Worm (Caenorhabditis elegans) whole organism, L1 larva: ENCODE results near the gene F14H3.12.

Experiments
- C04F5.9 ChIP-seq: sonication (generic microtip); optimal IDR thresholded peaks from 2 replicates; lab custom pipeline; 2016; ENCODE audit warnings: missing genetic modification characterization, missing compliant biosample characterization
- C16A3.4 ChIP-seq: fragments of 150-350 bp; optimal IDR thresholded peaks from 2 replicates; lab custom pipeline; 2014; ENCODE audit warnings: missing biosample characterization, missing genetic modification characterization
- C34B4.2 ChIP-seq: sonication (generic microtip); optimal IDR thresholded peaks from 2 replicates; lab custom pipeline; 2017; ENCODE audit warnings: mild to moderate bottlenecking, missing genetic modification characterization, missing compliant biosample characterization
- aha-1 ChIP-seq: fragments of 150-350 bp; optimal IDR thresholded peaks from 2 replicates; lab custom pipeline; 2014; ENCODE audit warnings: missing biosample characterization, missing genetic modification characterization
- ama-1 ChIP-seq: fragments of 150-350 bp; optimal IDR thresholded peaks from 2 replicates; lab custom pipeline; 2014
- blmp-1 ChIP-seq: fragments of 150-350 bp; optimal IDR thresholded peaks from 2 replicates; lab custom pipeline; 2014; ENCODE audit warnings: missing biosample characterization, missing genetic modification characterization
- ceh-8 ChIP-seq: fragments of 200-800 bp; sonication (Bioruptor generic); optimal IDR thresholded peaks from 2 replicates; lab custom pipeline; 2018; ENCODE audit warnings: mild to moderate bottlenecking, missing genetic modification characterization, moderate library complexity, missing compliant biosample characterization
- ceh-82 ChIP-seq, 3 experiments: fragments of 150-350 bp in 1 of 3; sonication (generic microtip) in 2 of 3; optimal IDR thresholded peaks; 2 replicates each; lab custom pipeline; 2014 to 2017; ENCODE audit warnings: missing biosample characterization in 3 of 3, missing genetic modification characterization in 3 of 3
- dpl-1 ChIP-seq, 3 experiments: fragments of 150-350 bp in 2 of 3; sonication (generic microtip) in 1 of 3; optimal IDR thresholded peaks; 2 replicates each; lab custom pipeline; 2014 to 2017; ENCODE audit warnings: missing biosample characterization in 3 of 3, missing genetic modification characterization in 3 of 3, missing genetic modification reagents in 3 of 3
- efl-1 ChIP-seq, 4 experiments: fragments of 150-350 bp; optimal IDR thresholded peaks in 3 of 4; peaks in 1 of 4; 1 replicate in 1 of 4; 2 replicates in 3 of 4; lab custom pipeline; 2014; ENCODE audit warnings: missing biosample characterization in 2 of 4, missing genetic modification characterization in 2 of 4, missing genetic modification reagents in 2 of 4
- egl-13 ChIP-seq: sonication (generic microtip); optimal IDR thresholded peaks from 2 replicates; lab custom pipeline; 2016; ENCODE audit warnings: missing genotype, missing genetic modification reagents, missing genetic modification characterization, missing compliant biosample characterization
- elt-2 ChIP-seq: sonication (generic microtip); optimal IDR thresholded peaks from 2 replicates; lab custom pipeline; 2016; ENCODE audit warnings: missing genetic modification characterization, mild to moderate bottlenecking, inconsistent platforms, missing compliant biosample characterization, missing genetic modification reagents
- ets-5 ChIP-seq: fragments of 200-800 bp; sonication (Bioruptor generic); IDR thresholded peaks from 2 replicates; pipeline ENCODE4 v1.3.6; 2022; ENCODE audit warnings: missing genetic modification characterization, missing compliant biosample characterization
- fos-1 ChIP-seq: fragments of 150-350 bp; optimal IDR thresholded peaks from 2 replicates; lab custom pipeline; 2014; ENCODE audit warnings: missing biosample characterization, missing genetic modification characterization
- irx-1 ChIP-seq: sonication (generic microtip); optimal IDR thresholded peaks from 2 replicates; lab custom pipeline; 2016; ENCODE audit warnings: missing genetic modification characterization, missing compliant biosample characterization
- jun-1 ChIP-seq: fragments of 150-350 bp; optimal IDR thresholded peaks from 2 replicates; lab custom pipeline; 2014; ENCODE audit warnings: missing biosample characterization, missing genetic modification reagents, missing genetic modification characterization
- lin-13 ChIP-seq: fragments of 150-350 bp; optimal IDR thresholded peaks from 2 replicates; lab custom pipeline; 2014; ENCODE audit warnings: missing biosample characterization, missing genetic modification reagents, missing genetic modification characterization
- lin-39 ChIP-seq: fragments of 150-350 bp; optimal IDR thresholded peaks from 2 replicates; lab custom pipeline; 2014; ENCODE audit warnings: missing biosample characterization, missing genetic modification reagents, missing genetic modification characterization
- lir-3 ChIP-seq: sonication (generic microtip); optimal IDR thresholded peaks from 2 replicates; lab custom pipeline; 2016; ENCODE audit warnings: mild to moderate bottlenecking, missing genetic modification characterization, moderate library complexity, missing compliant biosample characterization; ENCODE audit not compliant: poor library complexity
- lsy-2 ChIP-seq, 2 experiments: fragments of 150-350 bp; optimal IDR thresholded peaks; 2 replicates each; lab custom pipeline; 2014; ENCODE audit warnings: missing biosample characterization in 2 of 2, missing genetic modification characterization in 2 of 2
- nhr-11 ChIP-seq: fragments of 150-350 bp; optimal IDR thresholded peaks from 2 replicates; lab custom pipeline; 2014; ENCODE audit warnings: missing biosample characterization, missing genetic modification characterization
- nhr-237 ChIP-seq: fragments of 150-350 bp; optimal IDR thresholded peaks from 2 replicates; lab custom pipeline; 2014; ENCODE audit warnings: missing biosample characterization, missing genetic modification characterization
- nhr-28 ChIP-seq: fragments of 150-350 bp; optimal IDR thresholded peaks from 2 replicates; lab custom pipeline; 2014; ENCODE audit warnings: missing biosample characterization, missing genetic modification characterization
- nhr-71 ChIP-seq: sonication (generic microtip); optimal IDR thresholded peaks from 2 replicates; lab custom pipeline; 2016; ENCODE audit warnings: mild to moderate bottlenecking, missing genetic modification characterization, moderate library complexity, missing compliant biosample characterization
- nhr-77 ChIP-seq: fragments of 150-350 bp; optimal IDR thresholded peaks from 2 replicates; lab custom pipeline; 2014; ENCODE audit warnings: missing biosample characterization, missing genetic modification characterization
- nhr-85 ChIP-seq: sonication (generic microtip); peaks from one replicate; lab custom pipeline; 2016; ENCODE audit warnings: missing genetic modification characterization, inconsistent platforms, missing compliant biosample characterization
- nhr-90 ChIP-seq: sonication (generic microtip); optimal IDR thresholded peaks from 2 replicates; lab custom pipeline; 2016; ENCODE audit warnings: mild to moderate bottlenecking, missing genetic modification characterization, missing compliant biosample characterization; ENCODE audit not compliant: poor library complexity
- pag-3 ChIP-seq: sonication (generic microtip); optimal IDR thresholded peaks from 2 replicates; lab custom pipeline; 2017; ENCODE audit warnings: missing genetic modification characterization, mild to moderate bottlenecking, missing compliant biosample characterization, antibody characterized with exemption, borderline replicate concordance; ENCODE audit not compliant: insufficient read depth
- pax-3 ChIP-seq: fragments of 200-800 bp; sonication (Bioruptor generic); optimal IDR thresholded peaks from 2 replicates; lab custom pipeline; 2018; ENCODE audit warnings: mild to moderate bottlenecking, missing genetic modification characterization, moderate library complexity, missing compliant biosample characterization
- sptf-1 ChIP-seq: fragments of 150-350 bp; optimal IDR thresholded peaks from 2 replicates; lab custom pipeline; 2014; ENCODE audit warnings: missing biosample characterization, missing genetic modification characterization
- tlp-1 ChIP-seq: fragments of 150-350 bp; optimal IDR thresholded peaks from 2 replicates; lab custom pipeline; 2014; ENCODE audit warnings: missing biosample characterization, missing genetic modification characterization
- unc-130 ChIP-seq: fragments of 150-350 bp; optimal IDR thresholded peaks from 2 replicates; lab custom pipeline; 2017; ENCODE audit warnings: missing biosample characterization, missing genetic modification characterization, inconsistent platforms
- unc-62 ChIP-seq: fragments of 150-350 bp; optimal IDR thresholded peaks from 2 replicates; lab custom pipeline; 2014; ENCODE audit warnings: missing biosample characterization, missing genetic modification reagents, missing genetic modification characterization
- zag-1 ChIP-seq: fragments of 150-350 bp; optimal IDR thresholded peaks from 2 replicates; lab custom pipeline; 2014; ENCODE audit warnings: missing biosample characterization, missing genetic modification characterization
- zip-4 ChIP-seq: fragments of 200-800 bp; sonication (Bioruptor generic); optimal IDR thresholded peaks from 2 replicates; lab custom pipeline; 2018; ENCODE audit warnings: mild to moderate bottlenecking, missing genetic modification characterization, moderate library complexity, missing compliant biosample characterization

Gene F14H3.12

DNA sequence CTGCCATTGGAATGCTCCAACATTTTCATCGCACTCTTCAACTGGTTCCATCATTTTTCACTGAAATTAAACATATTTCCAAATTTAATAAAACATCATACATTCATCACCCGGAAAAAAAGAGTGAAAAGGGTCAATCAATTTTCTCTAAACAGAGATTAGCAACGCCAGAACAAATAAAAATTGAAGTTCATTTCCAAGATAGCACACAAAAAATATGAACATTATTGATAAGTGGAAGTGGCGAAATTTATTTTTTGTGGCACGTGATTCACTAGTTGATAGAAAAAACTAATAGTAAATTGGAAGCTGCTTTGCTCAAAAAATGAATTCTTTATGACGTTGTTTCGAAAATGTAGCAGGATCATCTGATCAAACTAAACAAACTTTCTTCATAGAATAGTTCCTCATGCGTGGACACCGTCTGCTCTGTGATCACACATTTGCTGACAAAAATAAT, at the start of gene F14H3.12, which contains the start of gene srj-29:
TSS of gene F14H3.12 (minus strand) at position 74 of the 460 bp plus-strand sequence.
TSS of gene srj-29 (plus strand) at position 410 of the 460 bp plus-strand sequence.
- TF ChIP-seq lin-39 (tag; lab: Kevin White, UChicago) (no peak), nhr-237 (no peak), fos-1 (tag; lab: Kevin White, UChicago) (no peak), elt-2 (peak; percentile 48), zip-4 (GFP tag; lab: Kevin White, UChicago) (no peak), sptf-1 (tag; lab: Kevin White, UChicago) (no peak)

DNA sequence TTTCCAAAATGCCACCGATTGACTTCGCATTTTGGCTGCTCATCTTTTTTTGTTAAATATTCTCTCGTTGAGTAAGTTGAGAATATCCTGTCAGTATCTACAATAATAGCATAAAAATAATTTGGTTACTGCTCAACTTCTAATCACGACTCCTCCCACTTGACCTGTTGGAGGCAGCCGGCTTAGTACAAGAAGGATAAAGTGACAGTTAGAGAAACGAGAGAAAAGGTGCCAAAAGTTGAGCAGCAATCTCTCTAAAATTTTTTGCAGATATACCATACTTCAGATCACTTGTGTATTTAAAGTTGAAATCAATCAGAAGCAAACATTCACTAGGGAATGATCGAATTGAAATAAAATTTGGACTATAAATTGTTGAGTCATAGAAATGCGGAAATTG, 49.6 kb upstream of the F14H3.12 start, which contains the start of gene nhr-111:
TSS of gene nhr-111 (minus strand) at position 101 of the 400 bp plus-strand sequence.
- TF ChIP-seq pax-3 (tag; lab: Kevin White, UChicago) (no peak), nhr-71 (tag; lab: Kevin White, UChicago) (no peak), nhr-77 (tag; lab: Kevin White, UChicago) (no peak), lir-3 (tag; lab: Kevin White, UChicago) (no peak), C04F5.9 (tag; lab: Kevin White, UChicago) (no peak), C16A3.4 (tag; lab: Kevin White, UChicago) (no peak), unc-130 (tag; lab: Kevin White, UChicago) (no peak)

DNA sequence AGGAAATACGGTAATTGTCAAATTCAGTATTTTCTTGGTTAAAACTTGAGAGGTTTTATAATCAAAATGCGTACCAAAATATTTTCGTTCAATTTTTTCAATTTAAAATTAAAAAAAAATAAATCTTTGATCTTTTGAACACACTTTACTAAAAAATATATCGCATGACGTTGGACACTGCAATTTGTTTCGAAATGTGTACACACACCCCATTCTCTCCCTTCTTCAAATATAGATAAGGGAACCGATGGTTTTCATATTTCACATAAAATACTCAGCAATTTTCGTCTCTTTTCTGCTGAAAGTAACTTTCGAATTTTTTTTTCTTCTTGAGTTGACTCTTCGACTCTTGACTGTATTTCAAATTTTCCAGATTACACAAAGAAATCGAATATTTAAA, 46.3 kb upstream of the F14H3.12 start:
- TF ChIP-seq aha-1 (tag; lab: Kevin White, UChicago), result no peak
- TF ChIP-seq blmp-1 (tag; lab: Kevin White, UChicago), result no peak
- no peak for TF ChIP-seq efl-1 (optimal IDR thresholded peaks at IDR 0.05; lab: Kevin White, UChicago)
- TF ChIP-seq efl-1 (GFP tag; optimal IDR thresholded peaks at IDR 0.05 in 1 of 2; lab: Kevin White, UChicago), result peak in 1 of 2 experiments; percentile 22
- TF ChIP-seq pag-3, result no peak

DNA sequence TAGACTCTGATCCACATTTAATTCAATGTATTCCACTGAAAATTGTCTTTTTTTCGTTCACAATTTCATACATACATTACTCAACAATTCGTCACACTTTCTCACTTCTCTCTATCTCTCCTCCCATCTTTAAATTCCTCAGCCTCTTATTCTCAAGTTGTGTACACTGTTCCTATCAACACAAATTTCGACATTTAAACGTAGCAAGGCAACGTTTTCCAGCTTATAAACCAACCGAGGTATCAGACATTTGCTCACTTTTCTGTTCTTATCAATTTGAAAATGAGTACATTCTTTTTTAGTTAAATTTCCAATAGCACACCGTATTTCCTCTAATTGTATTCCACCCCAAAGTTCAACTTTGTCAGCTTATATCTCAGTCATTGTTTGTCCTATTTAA, 45.8 kb upstream of the F14H3.12 start, which contains the start of gene skr-3:
TSS of gene skr-3 (plus strand) at position 163 of the 400 bp plus-strand sequence.
- no peak for TF ChIP-seq ets-5 (GFP tag; lab: Robert Waterston, UW)
- peak; percentile 50 for TF ChIP-seq elt-2
- no peak for TF ChIP-seq pax-3 (tag; lab: Kevin White, UChicago)
- TF ChIP-seq nhr-28, result no peak
- peak; percentile 60 for TF ChIP-seq nhr-85 (tag; lab: Kevin White, UChicago)

DNA sequence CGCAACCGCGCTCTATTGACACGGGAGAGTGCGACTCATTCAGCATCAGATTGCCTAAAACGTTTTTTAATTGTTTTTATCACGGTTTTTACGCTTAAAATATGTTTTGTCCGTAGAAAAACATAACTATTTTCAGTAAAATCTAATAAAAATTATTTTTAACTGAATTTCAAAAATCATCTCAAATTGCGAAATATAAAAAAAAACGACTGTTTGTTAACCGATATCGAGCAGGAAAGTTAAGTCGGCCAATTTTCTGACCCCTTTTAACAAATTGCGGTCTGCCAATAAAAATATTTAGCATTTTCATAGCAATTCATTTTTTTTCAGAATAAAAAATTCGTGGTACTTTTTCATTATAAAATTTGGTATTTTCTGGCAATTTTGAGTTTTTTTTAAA, 45.4 kb upstream of the F14H3.12 start:
- peak; percentile 82 for TF ChIP-seq zip-4 (GFP tag; lab: Kevin White, UChicago)
- TF ChIP-seq nhr-237, result no peak
- TF ChIP-seq nhr-90 (tag; lab: Kevin White, UChicago), result no peak

DNA sequence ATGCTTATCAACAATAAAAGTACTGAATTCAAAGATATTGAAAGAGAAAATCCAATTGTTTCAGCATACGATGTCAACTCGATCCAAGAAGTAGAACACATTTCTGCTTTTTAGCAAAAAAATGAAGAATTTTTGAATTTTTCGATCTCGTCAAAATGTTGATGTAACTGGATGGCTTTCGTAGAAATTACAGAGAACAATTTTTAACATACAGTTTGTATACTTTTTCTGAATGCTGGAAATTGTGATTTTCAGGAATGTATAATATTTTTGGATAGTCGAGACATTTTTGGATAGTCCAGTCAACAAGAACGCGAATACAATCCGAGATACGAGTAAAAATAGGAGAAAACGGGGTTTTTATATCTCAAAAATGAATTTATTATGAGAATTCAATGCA, 43.5 kb upstream of the F14H3.12 start, which contains the start of gene str-103:
TSS of gene str-103 (minus strand) at position 101 of the 400 bp plus-strand sequence.
- TF ChIP-seq ama-1 (lab: Kevin White, UChicago) (no peak), jun-1 (no peak), unc-62 (no peak), tlp-1 (tag; lab: Kevin White, UChicago) (no peak), irx-1 (no peak), nhr-77 (tag; lab: Kevin White, UChicago) (no peak), zag-1 (no peak), egl-13 (tag; lab: Kevin White, UChicago) (no peak), blmp-1 (tag; lab: Kevin White, UChicago) (no peak), ceh-8 (GFP tag; lab: Kevin White, UChicago) (no peak), nhr-11 (tag; lab: Kevin White, UChicago) (no peak), ceh-82 (tag; optimal IDR thresholded peaks at IDR 0.05; lab: Kevin White, UChicago) (no peak), nhr-85 (tag; lab: Kevin White, UChicago) (no peak), C34B4.2 (tag; lab: Kevin White, UChicago) (no peak), ets-5 (GFP tag; lab: Robert Waterston, UW) (no peak), dpl-1 (GFP tag; optimal IDR thresholded peaks at IDR 0.05; lab: Kevin White, UChicago) (no peak), lin-13 (GFP tag; lab: Kevin White, UChicago) (no peak), lsy-2 (tag; optimal IDR thresholded peaks at IDR 0.05; lab: Kevin White, UChicago) (no peak)
